Fruit fly (Drosophila melanogaster) whole organism, pupa: Measurements from ENCODE around the gene Or23a.

Source experiments
- CG10348 ChIP-seq: fragments of 200-800 bp; sonication (Bioruptor generic); IDR thresholded peaks from 2 replicates; pipeline ENCODE4 v1.3.6; 2022; ENCODE audit warnings: missing biosample characterization, missing genetic modification characterization
- CG12605 ChIP-seq: fragments of 200-800 bp; sonication (Bioruptor generic); IDR thresholded peaks from 2 replicates; pipeline ENCODE4 v1.3.6; 2022; ENCODE audit warnings: missing biosample characterization, missing genetic modification characterization
- CG13204 ChIP-seq: fragments of 200-800 bp; sonication (Bioruptor generic); optimal IDR thresholded peaks from 2 replicates; lab custom pipeline; 2018; ENCODE audit warnings: missing biosample characterization, mild to moderate bottlenecking, missing genetic modification characterization, moderate library complexity
- CG14655 ChIP-seq: fragments of 200-800 bp; sonication (Bioruptor generic); optimal IDR thresholded peaks from 3 replicates; lab custom pipeline; 2017; ENCODE audit warnings: mild to moderate bottlenecking, missing biosample characterization, missing genetic modification reagents, missing genetic modification characterization
- CG15710 ChIP-seq: fragments of 200-800 bp; sonication (Bioruptor generic); optimal IDR thresholded peaks from 2 replicates; lab custom pipeline; 2018; ENCODE audit warnings: missing biosample characterization, mild to moderate bottlenecking, missing genetic modification characterization, moderate library complexity
- CG17806 ChIP-seq: fragments of 200-800 bp; sonication (Bioruptor generic); optimal IDR thresholded peaks from 2 replicates; lab custom pipeline; 2018; ENCODE audit warnings: missing biosample characterization, mild to moderate bottlenecking, missing genetic modification characterization, moderate library complexity
- CG32121 ChIP-seq: fragments of 200-800 bp; sonication (Bioruptor generic); IDR thresholded peaks from 2 replicates; pipeline ENCODE4 v1.3.6; 2022; ENCODE audit warnings: missing biosample characterization, missing genetic modification characterization
- CG34367 ChIP-seq: fragments of 200-800 bp; sonication (Bioruptor generic); optimal IDR thresholded peaks from 2 replicates; lab custom pipeline; 2018; ENCODE audit warnings: missing biosample characterization, mild to moderate bottlenecking, missing genetic modification characterization
- CG4496 ChIP-seq: fragments of 200-800 bp; sonication (Bioruptor generic); IDR thresholded peaks from 3 replicates; pipeline ENCODE4 v1.3.6; 2022; ENCODE audit warnings: missing biosample characterization, missing genetic modification characterization
- CG8159 ChIP-seq: fragments of 200-800 bp; sonication (Bioruptor generic); optimal IDR thresholded peaks from 3 replicates; lab custom pipeline; 2018; ENCODE audit warnings: missing biosample characterization, mild to moderate bottlenecking, missing genetic modification characterization, moderate library complexity
- CG8301 ChIP-seq: fragments of 200-800 bp; sonication (Bioruptor generic); optimal IDR thresholded peaks from 2 replicates; lab custom pipeline; 2018; ENCODE audit warnings: missing biosample characterization, mild to moderate bottlenecking, missing genetic modification characterization
- CG9948 ChIP-seq: fragments of 200-800 bp; sonication (Bioruptor generic); optimal IDR thresholded peaks from 2 replicates; lab custom pipeline; 2018; ENCODE audit warnings: missing biosample characterization, mild to moderate bottlenecking, missing genetic modification characterization, moderate library complexity
- D1 ChIP-seq: fragments of 200-800 bp; sonication (Bioruptor generic); optimal IDR thresholded peaks from 2 replicates; lab custom pipeline; 2018; ENCODE audit warnings: missing biosample characterization, mild to moderate bottlenecking, missing genetic modification characterization, moderate library complexity
- EcR ChIP-seq: fragments of 200-800 bp; sonication (Bioruptor generic); optimal IDR thresholded peaks from 3 replicates; lab custom pipeline; 2019; ENCODE audit warnings: missing biosample characterization, missing genetic modification characterization, mild to moderate bottlenecking, moderate library complexity, missing genetic modification reagents
- Ets98B ChIP-seq: fragments of 200-800 bp; sonication (Bioruptor generic); IDR thresholded peaks from 2 replicates; pipeline ENCODE4 v1.3.6; 2022; ENCODE audit warnings: missing biosample characterization, missing genetic modification characterization
- Pif1A ChIP-seq: fragments of 200-800 bp; sonication (Bioruptor generic); optimal IDR thresholded peaks from 3 replicates; lab custom pipeline; 2016; ENCODE audit warnings: missing biosample characterization, missing genetic modification characterization
- Pif1B ChIP-seq: fragments of 200-800 bp; sonication (Bioruptor generic); optimal IDR thresholded peaks from 3 replicates; lab custom pipeline; 2016; ENCODE audit warnings: missing biosample characterization, missing genetic modification characterization
- Snoo ChIP-seq: fragments of 200-800 bp; sonication (Bioruptor generic); optimal IDR thresholded peaks from 3 replicates; lab custom pipeline; 2017; ENCODE audit warnings: missing biosample characterization, mild to moderate bottlenecking, missing genetic modification characterization, inconsistent platforms
- fd96Ca ChIP-seq: fragments of 200-800 bp; sonication (Bioruptor generic); IDR thresholded peaks from 3 replicates; pipeline ENCODE4 v1.3.6; 2022; ENCODE audit warnings: missing biosample characterization, missing genetic modification characterization
- gl ChIP-seq: fragments of 200-800 bp; sonication (Bioruptor generic); optimal IDR thresholded peaks from 2 replicates; lab custom pipeline; 2018; ENCODE audit warnings: missing biosample characterization, mild to moderate bottlenecking, missing genetic modification characterization
- rn ChIP-seq: fragments of 200-800 bp; sonication (Bioruptor generic); IDR thresholded peaks from 2 replicates; pipeline ENCODE4 v1.3.6; 2022; ENCODE audit warnings: missing biosample characterization, missing genetic modification characterization

Or23a gene

dm6 chr2L:2636326-2637001 lies 17.4 kb upstream of the Or23a start:
- no peak for TF ChIP-seq CG14655
- TF ChIP-seq CG32121 (GFP tag; lab: Robert Waterston, UW): no peak
- TF ChIP-seq gl: no peak
- TF ChIP-seq rn (GFP tag; lab: Robert Waterston, UW): no peak
- no peak for TF ChIP-seq fd96Ca
- no peak for TF ChIP-seq CG13204
- TF ChIP-seq CG34367 (tag; lab: Kevin White, UChicago): no peak
- no peak for TF ChIP-seq Ets98B (GFP tag; lab: Robert Waterston, UW)
- TF ChIP-seq CG10348: no peak
- no peak for TF ChIP-seq CG15710 (tag; lab: Kevin White, UChicago)
- TF ChIP-seq Pif1A (GFP tag; lab: Kevin White, UChicago): no peak

dm6 chr2L:2637002-2637377 lies 16.9 kb upstream of the Or23a start:
- TF ChIP-seq CG10348 (no peak), D1 (tag; lab: Kevin White, UChicago) (no peak), fd96Ca (no peak), Snoo (tag; lab: Kevin White, UChicago) (no peak), CG15710 (tag; lab: Kevin White, UChicago) (no peak), CG8301 (tag; lab: Kevin White, UChicago) (no peak), CG32121 (GFP tag; lab: Robert Waterston, UW) (no peak), CG13204 (no peak), CG4496 (GFP tag; lab: Robert Waterston, UW) (no peak), Pif1B (GFP tag; lab: Kevin White, UChicago) (no peak), CG8159 (tag; lab: Kevin White, UChicago) (no peak), CG34367 (tag; lab: Kevin White, UChicago) (no peak), CG14655 (no peak), CG12605 (GFP tag; lab: Robert Waterston, UW) (no peak), rn (GFP tag; lab: Robert Waterston, UW) (no peak)
- TF ChIP-seq, all 21 proteins: peak for 0

dm6 chr2L:2647620-2648019 lies 6.2 kb upstream of the Or23a start, which contains the start of the genes CG9962 and CG43851:
TSS of gene CG9962 (minus strand) at chr2L:2647720.
TSS of gene CG43851 (plus strand) at chr2L:2647886.
- no peak for TF ChIP-seq D1 (tag; lab: Kevin White, UChicago)
- TF ChIP-seq CG9948 (tag; lab: Kevin White, UChicago): no peak
- TF ChIP-seq CG10348: no peak

DNA sequence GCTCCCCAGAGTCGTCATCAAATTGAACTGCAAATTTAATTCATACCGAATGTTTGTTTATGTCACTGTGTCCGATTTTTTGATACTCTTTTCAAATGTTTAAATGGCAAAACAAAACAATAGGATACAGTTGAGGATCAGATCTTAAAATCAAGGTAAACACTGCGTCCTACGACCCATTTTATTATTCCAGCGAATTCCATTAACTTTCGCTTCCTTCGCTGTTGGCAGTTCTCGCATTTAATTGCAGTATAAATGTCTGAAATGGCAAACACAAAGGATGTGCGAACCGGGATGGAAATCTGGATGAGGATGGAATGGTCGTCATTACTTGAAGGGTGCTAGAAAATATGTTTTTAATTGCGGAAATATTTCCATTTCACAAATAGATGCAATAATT lies 1.5 kb upstream of the Or23a start, which contains the start of gene CG33125:
CG33125 (minus strand) TSS at position 101 of the 400 bp plus-strand sequence.
- TF ChIP-seq CG32121 (GFP tag; lab: Robert Waterston, UW): no peak
- no peak for TF ChIP-seq CG8159 (tag; lab: Kevin White, UChicago)
- TF ChIP-seq CG34367 (tag; lab: Kevin White, UChicago): no peak
- no peak for TF ChIP-seq CG17806 (tag; lab: Kevin White, UChicago)
- no peak for TF ChIP-seq CG4496 (GFP tag; lab: Robert Waterston, UW)
- TF ChIP-seq CG15710 (tag; lab: Kevin White, UChicago): no peak
- TF ChIP-seq CG10348: no peak
- no peak for TF ChIP-seq Ets98B (GFP tag; lab: Robert Waterston, UW)
- TF ChIP-seq CG9948 (tag; lab: Kevin White, UChicago): no peak
- TF ChIP-seq rn (GFP tag; lab: Robert Waterston, UW): no peak
- no peak for TF ChIP-seq EcR (GFP tag; lab: Kevin White, UChicago)
- TF ChIP-seq Pif1B (GFP tag; lab: Kevin White, UChicago): no peak
- TF ChIP-seq fd96Ca: no peak
- no peak for TF ChIP-seq Pif1A (GFP tag; lab: Kevin White, UChicago)
- no peak for TF ChIP-seq gl
- TF ChIP-seq D1 (tag; lab: Kevin White, UChicago): no peak
- TF ChIP-seq Snoo (tag; lab: Kevin White, UChicago): no peak

DNA sequence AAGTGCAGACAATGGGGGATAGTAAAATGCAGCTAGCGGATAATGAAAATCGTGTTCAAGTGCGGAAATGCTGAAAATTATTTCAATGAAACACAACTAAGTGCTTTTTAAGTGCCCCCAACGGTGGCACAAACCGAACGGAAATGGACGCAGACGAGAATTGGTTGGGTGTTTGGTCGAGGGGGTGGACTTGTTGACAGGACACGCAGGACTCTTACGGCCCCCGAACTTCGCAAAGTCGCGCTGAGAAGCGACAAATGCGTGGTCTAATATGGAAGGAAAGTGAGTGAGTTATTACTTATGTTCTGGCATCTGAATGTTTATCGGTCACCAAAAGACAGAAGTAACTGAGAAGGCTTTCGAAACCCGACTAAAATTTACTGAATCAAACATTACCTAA lies 1.1 kb upstream of the Or23a start, which contains the start of gene Prosbeta4R1:
Prosbeta4R1 (plus strand) TSS at position 301 of the 400 bp plus-strand sequence.
- TF ChIP-seq CG32121 (GFP tag; lab: Robert Waterston, UW) (no peak), CG8159 (tag; lab: Kevin White, UChicago) (no peak), CG10348 (no peak), Pif1B (GFP tag; lab: Kevin White, UChicago) (no peak), CG13204 (no peak)
- TF ChIP-seq, all 21 proteins: peak for 0

DNA sequence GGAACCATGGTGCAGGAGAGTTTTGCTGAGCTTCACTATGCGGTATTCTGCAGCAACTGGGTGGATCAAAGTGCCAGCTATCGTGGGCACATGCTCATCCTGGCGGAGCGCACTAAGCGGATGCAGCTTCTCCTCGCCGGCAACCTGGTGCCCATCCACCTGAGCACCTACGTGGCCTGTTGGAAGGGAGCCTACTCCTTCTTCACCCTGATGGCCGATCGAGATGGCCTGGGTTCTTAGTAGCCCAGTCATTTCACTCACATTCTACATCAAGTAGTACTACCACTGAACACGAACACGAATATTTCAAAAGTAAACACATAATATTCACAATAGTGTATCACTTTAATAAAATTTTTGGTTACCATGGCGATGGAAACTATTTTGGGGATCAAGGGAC lies 1.2 kb downstream of the Or23a start, which contains the start of gene Prosbeta4R2:
Prosbeta4R2 (plus strand) TSS at position 301 of the 400 bp plus-strand sequence.
- TF ChIP-seq Ets98B (GFP tag; lab: Robert Waterston, UW) (no peak), gl (no peak), Pif1A (GFP tag; lab: Kevin White, UChicago) (no peak), CG13204 (no peak), CG14655 (no peak), CG32121 (GFP tag; lab: Robert Waterston, UW) (no peak), CG4496 (GFP tag; lab: Robert Waterston, UW) (no peak), CG8159 (tag; lab: Kevin White, UChicago) (no peak), Snoo (tag; lab: Kevin White, UChicago) (no peak), CG12605 (GFP tag; lab: Robert Waterston, UW) (no peak), CG17806 (tag; lab: Kevin White, UChicago) (no peak), fd96Ca (no peak), CG15710 (tag; lab: Kevin White, UChicago) (no peak), EcR (GFP tag; lab: Kevin White, UChicago) (no peak)
